Fruit fly (Drosophila melanogaster): ENCODE data around the gene tal-1A.

dm6 chr3R:13767239-13767638 lies 45.7 kb upstream of the tal-1A start, which contains the start of gene Cht5:
- TF ChIP-seq gl (tag; optimal IDR thresholded peaks at IDR 0.05) (no peak), CG14655 (GFP tag; optimal IDR thresholded peaks at IDR 0.05) (no peak), CG13204 (GFP tag; optimal IDR thresholded peaks at IDR 0.05) (no peak), CG9948 (tag; optimal IDR thresholded peaks at IDR 0.05) (no peak), Pif1A (GFP tag; optimal IDR thresholded peaks at IDR 0.05) (no peak)

Measured in whole organism, pupa.